Worm (Caenorhabditis elegans): Measurements from ENCODE around the gene smf-3.

- no peak for TF ChIP-seq zip-5 (tag; optimal IDR thresholded peaks at IDR 0.05)
- no peak for TF ChIP-seq rnt-1 (tag; optimal IDR thresholded peaks at IDR 0.05)
- no peak for TF ChIP-seq nhr-11 (tag; optimal IDR thresholded peaks at IDR 0.05)
- TF ChIP-seq unc-86 (tag; optimal IDR thresholded peaks at IDR 0.05) = no peak
- no peak for TF ChIP-seq hlh-13 (GFP tag; optimal IDR thresholded peaks at IDR 0.05)
- TF ChIP-seq ceh-31 (tag; optimal IDR thresholded peaks at IDR 0.05) = no peak
- TF ChIP-seq madf-2 (tag; optimal IDR thresholded peaks at IDR 0.05) = no peak
- no peak for TF ChIP-seq F13H6.1 (tag; optimal IDR thresholded peaks at IDR 0.05)
- no peak for TF ChIP-seq unc-55 (GFP tag; optimal IDR thresholded peaks at IDR 0.05)
- TF ChIP-seq ceh-30 (tag; optimal IDR thresholded peaks at IDR 0.05) = no peak
- no peak for TF ChIP-seq pqm-1 (tag; optimal IDR thresholded peaks at IDR 0.05)
- TF ChIP-seq pha-4 (tag; optimal IDR thresholded peaks at IDR 0.05) = no peak
These were observed 4.9 kb upstream of the smf-3 start, which contains the start of gene daao-1 for ce11 chrIV:2613754-2614244.
